Worm (Caenorhabditis elegans): ENCODE measurements around the gene lea-1.
A peak's percentile ranks its signal among the peaks of the same experiment; 100 is the strongest.

Gene lea-1

DNA sequence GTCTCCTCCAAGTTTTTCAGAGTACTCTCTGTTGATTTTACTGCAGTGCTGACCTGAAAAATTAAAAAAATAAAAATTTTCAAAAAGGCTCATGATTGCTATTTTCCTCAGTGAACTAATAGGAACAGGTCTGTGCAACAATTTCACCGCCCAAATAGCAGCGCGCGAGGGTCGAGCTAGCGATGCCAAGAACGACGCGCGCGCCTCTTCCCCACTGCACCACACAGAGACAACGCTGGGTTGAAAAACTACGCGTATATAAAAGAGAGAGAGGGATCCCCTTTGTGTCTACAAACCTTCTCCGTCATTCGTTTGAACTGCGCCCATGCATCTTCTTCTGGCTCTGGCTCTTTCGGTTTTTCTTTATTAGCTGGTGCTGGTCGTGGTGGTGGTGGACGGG lies 41.6 kb upstream of the lea-1 start (continued):
- TF ChIP-seq ztf-6 (GFP tag; IDR thresholded peaks at IDR 0.05) (peak; percentile 56; the same call in 1 of the 2 replicates), hmg-1.2 (GFP tag; IDR thresholded peaks at IDR 0.05) (peak; percentile 78), attf-6 (GFP tag; IDR thresholded peaks at IDR 0.05) (peak; percentile 40; the same call in 1 of the 2 replicates), T26A5.8 (tag; optimal IDR thresholded peaks at IDR 0.05) (peak; percentile 81), Y67H2A.10 (GFP tag; conservative IDR thresholded peaks at IDR 0.05) (peak; percentile 66; the same call in 1 of the 2 replicates), mes-4 (tag; optimal IDR thresholded peaks at IDR 0.05) (peak; percentile 92), fkh-3 (tag; optimal IDR thresholded peaks at IDR 0.05) (peak; percentile 94), dpl-1 (GFP tag; optimal IDR thresholded peaks at IDR 0.05) (no peak), cebp-1 (GFP tag; IDR thresholded peaks at IDR 0.05) (no peak), cebp-1 (tag; optimal IDR thresholded peaks at IDR 0.05) (peak; percentile 83), F37B4.10 (GFP tag; IDR thresholded peaks at IDR 0.05) (0 out of 2 replicates have a peak, but pooled peaks have one; percentile 65), nhr-27 (tag; optimal IDR thresholded peaks at IDR 0.05) (peak; percentile 57), zfh-2 (GFP tag; conservative IDR thresholded peaks at IDR 0.05) (peak; percentile 92), xnd-1 (tag; optimal IDR thresholded peaks at IDR 0.05) (peak; percentile 16), aptf-2 (GFP tag; conservative IDR thresholded peaks at IDR 0.05) (0 out of 2 replicates have a peak, but pooled peaks have one; percentile 44), F23B12.7 (tag; optimal IDR thresholded peaks at IDR 0.05; ENCODE audit: insufficient read depth) (peak; percentile 94), snpc-3.4 (tag; optimal IDR thresholded peaks at IDR 0.05) (peak; percentile 84), lin-35 (GFP tag; optimal IDR thresholded peaks at IDR 0.05) (peak in 2 of 3 experiments; percentile 35 to 70), tbx-9 (tag; optimal IDR thresholded peaks at IDR 0.05; ENCODE audit: borderline replicate concordance) (peak; percentile 70), die-1 (tag; optimal IDR thresholded peaks at IDR 0.05) (peak; percentile 97), gei-17 (GFP tag; optimal IDR thresholded peaks at IDR 0.05) (peak; percentile 27), akir-1 (GFP tag; optimal IDR thresholded peaks at IDR 0.05) (peak; percentile 64), lsl-1 (GFP tag; optimal IDR thresholded peaks at IDR 0.05) (peak; percentile 53), nhr-80 (tag; optimal IDR thresholded peaks at IDR 0.05) (peak; percentile 56), sptf-2 (GFP tag; optimal IDR thresholded peaks at IDR 0.05) (peak; percentile 97), F33H1.4 (GFP tag; IDR thresholded peaks at IDR 0.05) (0 out of 2 replicates have a peak, but pooled peaks have one; percentile 33), dpff-1 (tag; optimal IDR thresholded peaks at IDR 0.05) (peak; percentile 42), snpc-4 (GFP tag; optimal IDR thresholded peaks at IDR 0.05) (peak; percentile 87), snpc-4 (tag; optimal IDR thresholded peaks at IDR 0.05) (peak in 3 of 4 experiments; percentile 72 to 78 (median 74)), nfya-2 (GFP tag; IDR thresholded peaks at IDR 0.05) (no peak), F39B2.1 (GFP tag; IDR thresholded peaks at IDR 0.05) (peak; percentile 47; the same call in 1 of the 2 replicates)

DNA sequence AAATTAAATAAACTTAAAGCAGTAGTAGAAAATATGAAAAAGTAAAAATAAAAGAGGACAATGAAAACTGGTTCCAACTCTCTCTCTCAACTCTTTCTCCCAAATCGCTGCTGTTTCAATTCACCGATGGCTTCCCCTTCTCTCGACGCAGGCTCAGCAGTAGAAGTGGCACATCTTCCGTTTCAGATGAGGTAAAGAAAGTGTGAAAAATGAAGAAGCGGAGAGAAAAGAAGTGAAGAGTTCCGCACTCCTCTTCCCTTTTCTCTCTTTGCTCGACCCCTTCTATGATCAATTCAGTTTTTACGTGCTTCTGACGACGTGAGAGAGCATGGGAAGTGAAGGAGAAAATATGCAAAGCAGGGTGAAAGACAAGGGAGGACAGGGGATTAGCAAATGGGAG lies 37.5 kb upstream of the lea-1 start:
- TF ChIP-seq ceh-40 (GFP tag; IDR thresholded peaks at IDR 0.05) (no peak), hsf-1 (GFP tag; IDR thresholded peaks at IDR 0.05) (0 out of 2 replicates have a peak, but pooled peaks have one; percentile 31), zfh-2 (GFP tag; conservative IDR thresholded peaks at IDR 0.05) (0 out of 2 replicates have a peak, but pooled peaks have one; percentile 21), ekl-4 (GFP tag; IDR thresholded peaks at IDR 0.05) (no peak), T26A5.8 (tag; optimal IDR thresholded peaks at IDR 0.05) (no peak)

DNA sequence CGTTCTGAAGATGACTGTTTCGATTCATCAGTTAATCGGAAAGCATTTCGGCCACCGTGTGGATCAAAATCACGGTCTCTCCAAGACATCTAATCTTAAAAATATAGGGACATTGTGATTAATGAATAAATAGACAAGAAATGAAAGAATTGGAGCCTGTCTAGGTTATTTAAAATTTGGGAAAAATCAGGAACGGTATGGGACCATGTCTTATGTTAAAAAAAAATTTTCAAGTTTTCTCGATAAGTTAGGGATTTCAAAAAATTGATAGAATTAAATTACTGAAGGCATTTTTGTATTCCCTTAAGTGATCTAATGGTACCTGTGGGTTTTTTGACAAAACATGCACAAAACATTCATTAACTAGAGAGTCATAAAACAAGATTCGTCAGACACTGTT lies 35.6 kb upstream of the lea-1 start, which contains the start of gene unc-41:
Gene unc-41, minus strand, starts transcription at position 101 of the 400 bp plus-strand sequence.
- no peak for TF ChIP-seq Y67H2A.10 (GFP tag; conservative IDR thresholded peaks at IDR 0.05)
- no peak for TF ChIP-seq sdz-38 (tag; optimal IDR thresholded peaks at IDR 0.05)
- no peak for TF ChIP-seq zfh-2 (GFP tag; conservative IDR thresholded peaks at IDR 0.05)
- TF ChIP-seq him-1 (tag; optimal IDR thresholded peaks at IDR 0.05): no peak
- TF ChIP-seq F39B2.1 (GFP tag; IDR thresholded peaks at IDR 0.05): no peak
- TF ChIP-seq ztf-18 (tag; optimal IDR thresholded peaks at IDR 0.05): no peak
- TF ChIP-seq T07F8.4 (tag; optimal IDR thresholded peaks at IDR 0.05): no peak
- TF ChIP-seq nhr-80 (tag; optimal IDR thresholded peaks at IDR 0.05): no peak
- no peak for TF ChIP-seq F37B4.10 (GFP tag; IDR thresholded peaks at IDR 0.05)
- TF ChIP-seq bed-2 (GFP tag; IDR thresholded peaks at IDR 0.05): no peak
- no peak for TF ChIP-seq gei-17 (GFP tag; optimal IDR thresholded peaks at IDR 0.05)
- no peak for TF ChIP-seq F57C9.4 (tag; optimal IDR thresholded peaks at IDR 0.05)
- TF ChIP-seq somi-1 (GFP tag; optimal IDR thresholded peaks at IDR 0.05): no peak
- no peak for TF ChIP-seq lin-35 (GFP tag; optimal IDR thresholded peaks at IDR 0.05)
- TF ChIP-seq F57A8.1 (GFP tag; optimal IDR thresholded peaks at IDR 0.05): no peak
- TF ChIP-seq nhr-120 (GFP tag; IDR thresholded peaks at IDR 0.05): no peak
- no peak for TF ChIP-seq dox-1 (GFP tag; IDR thresholded peaks at IDR 0.05)
